Worm (Caenorhabditis elegans): ENCODE measurements around the gene ceh-7.

Gene ceh-7

ce11 chrII:8707024-8707423, 3.4 kb upstream of the ceh-7 start, which contains the start of gene cup-16 (continued):
- TF ChIP-seq aly-2 (tag; optimal IDR thresholded peaks at IDR 0.05), result no peak
- TF ChIP-seq fkh-8 (tag; optimal IDR thresholded peaks at IDR 0.05), result no peak
- no peak for TF ChIP-seq mep-1 (tag; optimal IDR thresholded peaks at IDR 0.05)
- no peak for TF ChIP-seq fos-1 (tag; optimal IDR thresholded peaks at IDR 0.05)
- no peak for TF ChIP-seq unc-130 (tag; optimal IDR thresholded peaks at IDR 0.05)
- TF ChIP-seq dpl-1 (GFP tag; optimal IDR thresholded peaks at IDR 0.05), result no peak
- no peak for TF ChIP-seq xbp-1 (tag; optimal IDR thresholded peaks at IDR 0.05)
- no peak for TF ChIP-seq Y116A8C.19 (tag; optimal IDR thresholded peaks at IDR 0.05; ENCODE audit: borderline replicate concordance)
- no peak for TF ChIP-seq mdl-1 (tag; optimal IDR thresholded peaks at IDR 0.05)
- no peak for TF ChIP-seq snpc-4 (tag; optimal IDR thresholded peaks at IDR 0.05)
- TF ChIP-seq sup-37 (GFP tag; optimal IDR thresholded peaks at IDR 0.05), result no peak
- no peak for TF ChIP-seq swsn-7 (tag; optimal IDR thresholded peaks at IDR 0.05)
- TF ChIP-seq egl-27 (tag; optimal IDR thresholded peaks at IDR 0.05), result no peak
- TF ChIP-seq jun-1 (tag; optimal IDR thresholded peaks at IDR 0.05), result no peak
- TF ChIP-seq snu-23 (GFP tag; optimal IDR thresholded peaks at IDR 0.05), result peak; percentile 14
- TF ChIP-seq nhr-11 (tag; optimal IDR thresholded peaks at IDR 0.05), result no peak
- TF ChIP-seq ztf-4 (tag; optimal IDR thresholded peaks at IDR 0.05), result no peak
- TF ChIP-seq tbx-2 (tag; optimal IDR thresholded peaks at IDR 0.05), result no peak
- TF ChIP-seq nhr-19 (GFP tag; conservative IDR thresholded peaks at IDR 0.05), result no peak; the same call in 1 of the 2 replicates
- no peak for TF ChIP-seq sox-4 (tag; optimal IDR thresholded peaks at IDR 0.05)
- no peak for TF ChIP-seq unc-86 (tag; optimal IDR thresholded peaks at IDR 0.05)
- no peak for TF ChIP-seq unc-62 (GFP tag; optimal IDR thresholded peaks at IDR 0.05)
- TF ChIP-seq C16A3.4 (tag; optimal IDR thresholded peaks at IDR 0.05), result no peak
- TF ChIP-seq irx-1 (tag; optimal IDR thresholded peaks at IDR 0.05), result no peak

ce11 chrII:8704413-8704874, 815 bp upstream of the ceh-7 start, which contains the start of gene prx-5:
TSS of gene prx-5 (plus strand) at chrII:8704824.
- TF ChIP-seq elt-2 (tag; optimal IDR thresholded peaks at IDR 0.05) (peak; percentile 16), lin-35 (GFP tag; optimal IDR thresholded peaks at IDR 0.05) (peak in 1 of 2 experiments; percentile 7), grh-1 (GFP tag; IDR thresholded peaks at IDR 0.05) (no peak), C04F5.9 (tag; optimal IDR thresholded peaks at IDR 0.05) (no peak), elt-3 (tag; optimal IDR thresholded peaks at IDR 0.05) (peak in 1 of 6 experiments; percentile 67)

- TF ChIP-seq C16A3.4 (tag; optimal IDR thresholded peaks at IDR 0.05) (no peak), hlh-4 (tag; optimal IDR thresholded peaks at IDR 0.05) (no peak), lin-14 (GFP tag; optimal IDR thresholded peaks at IDR 0.05) (no peak), Y116A8C.19 (tag; optimal IDR thresholded peaks at IDR 0.05; ENCODE audit: borderline replicate concordance) (no peak), unc-30 (tag; optimal IDR thresholded peaks at IDR 0.05) (no peak), dsc-1 (tag; optimal IDR thresholded peaks at IDR 0.05) (no peak), unc-98 (GFP tag; IDR thresholded peaks at IDR 0.05) (no peak), alr-1 (tag; optimal IDR thresholded peaks at IDR 0.05; ENCODE audit: borderline replicate concordance) (no peak)
These were observed 1.8 kb downstream of the ceh-7 start, which contains the start of gene sphk-1 for ce11 chrII:8701619-8702350. TSS of gene sphk-1 (minus strand) at chrII:8701669.

- TF ChIP-seq F16B12.6 (tag; optimal IDR thresholded peaks at IDR 0.05) (peak; percentile 63), mep-1 (tag; optimal IDR thresholded peaks at IDR 0.05) (peak; percentile 3), dpl-1 (GFP tag; optimal IDR thresholded peaks at IDR 0.05) (peak in 1 of 3 experiments; percentile 20), elt-3 (tag; optimal IDR thresholded peaks at IDR 0.05) (no peak), efl-1 (optimal IDR thresholded peaks at IDR 0.05) (peak in 1 of 2 experiments; percentile 6), efl-1 (GFP tag; optimal IDR thresholded peaks at IDR 0.05 in 1 of 2) (no peak), lsy-2 (tag; optimal IDR thresholded peaks at IDR 0.05) (peak; percentile 67 to 81)
These were observed 2.6 kb downstream of the ceh-7 start for ce11 chrII:8701059-8701458.
